Fruit fly (Drosophila melanogaster): ENCODE measurements around the gene RabX4.

DNA sequence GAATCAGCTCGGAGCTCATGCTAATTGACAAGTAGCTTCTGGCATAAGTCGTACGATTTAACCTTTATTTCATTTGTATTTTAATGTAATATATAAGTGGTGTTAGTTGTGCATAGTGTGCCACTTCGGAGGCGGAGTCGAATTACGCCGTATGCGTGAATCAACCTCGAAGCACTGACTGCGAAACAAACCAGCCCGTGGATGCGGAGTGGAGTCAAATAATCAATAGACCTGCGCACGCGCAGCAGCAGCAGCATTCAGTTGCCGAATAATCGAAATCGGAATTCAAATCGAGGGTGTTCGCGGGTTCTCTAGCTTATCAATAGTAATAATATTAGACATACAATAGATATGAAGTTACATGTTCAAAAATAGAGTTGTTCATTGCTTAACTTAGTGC lies at the start of gene RabX4:
- no peak for TF ChIP-seq CG34406 (GFP tag; optimal IDR thresholded peaks at IDR 0.05)
- no peak for TF ChIP-seq CG8632 (GFP tag; optimal IDR thresholded peaks at IDR 0.05)
- TF ChIP-seq Blimp-1 (GFP tag; optimal IDR thresholded peaks at IDR 0.05), result no peak
- TF ChIP-seq Ets96B (tag; optimal IDR thresholded peaks at IDR 0.05), result no peak
- TF ChIP-seq OdsH (GFP tag; optimal IDR thresholded peaks at IDR 0.05), result no peak
- TF ChIP-seq achi (GFP tag; optimal IDR thresholded peaks at IDR 0.05), result no peak
- TF ChIP-seq CG1621 (tag; optimal IDR thresholded peaks at IDR 0.05), result no peak

All from whole organism, prepupa.